Fruit fly (Drosophila melanogaster) whole organism, pupa: Measurements from ENCODE around the gene LeuRS-m.

Experiments used
- CG12605 ChIP-seq: fragments of 200-800 bp; sonication (Bioruptor generic); IDR thresholded peaks from 2 replicates; pipeline ENCODE4 v1.3.6; 2022; ENCODE audit warnings: missing biosample characterization, missing genetic modification characterization
- CG13204 ChIP-seq: fragments of 200-800 bp; sonication (Bioruptor generic); optimal IDR thresholded peaks from 2 replicates; lab custom pipeline; 2018; ENCODE audit warnings: missing biosample characterization, mild to moderate bottlenecking, missing genetic modification characterization, moderate library complexity
- CG14655 ChIP-seq: fragments of 200-800 bp; sonication (Bioruptor generic); optimal IDR thresholded peaks from 3 replicates; lab custom pipeline; 2017; ENCODE audit warnings: mild to moderate bottlenecking, missing biosample characterization, missing genetic modification reagents, missing genetic modification characterization
- CG15710 ChIP-seq: fragments of 200-800 bp; sonication (Bioruptor generic); optimal IDR thresholded peaks from 2 replicates; lab custom pipeline; 2018; ENCODE audit warnings: missing biosample characterization, mild to moderate bottlenecking, missing genetic modification characterization, moderate library complexity
- CG34367 ChIP-seq: fragments of 200-800 bp; sonication (Bioruptor generic); optimal IDR thresholded peaks from 2 replicates; lab custom pipeline; 2018; ENCODE audit warnings: missing biosample characterization, mild to moderate bottlenecking, missing genetic modification characterization
- CG4496 ChIP-seq: fragments of 200-800 bp; sonication (Bioruptor generic); IDR thresholded peaks from 3 replicates; pipeline ENCODE4 v1.3.6; 2022; ENCODE audit warnings: missing biosample characterization, missing genetic modification characterization
- CG8301 ChIP-seq: fragments of 200-800 bp; sonication (Bioruptor generic); optimal IDR thresholded peaks from 2 replicates; lab custom pipeline; 2018; ENCODE audit warnings: missing biosample characterization, mild to moderate bottlenecking, missing genetic modification characterization
- CG9948 ChIP-seq: fragments of 200-800 bp; sonication (Bioruptor generic); optimal IDR thresholded peaks from 2 replicates; lab custom pipeline; 2018; ENCODE audit warnings: missing biosample characterization, mild to moderate bottlenecking, missing genetic modification characterization, moderate library complexity
- Pif1B ChIP-seq: fragments of 200-800 bp; sonication (Bioruptor generic); optimal IDR thresholded peaks from 3 replicates; lab custom pipeline; 2016; ENCODE audit warnings: missing biosample characterization, missing genetic modification characterization
- Snoo ChIP-seq: fragments of 200-800 bp; sonication (Bioruptor generic); optimal IDR thresholded peaks from 3 replicates; lab custom pipeline; 2017; ENCODE audit warnings: missing biosample characterization, mild to moderate bottlenecking, missing genetic modification characterization, inconsistent platforms
- gl ChIP-seq: fragments of 200-800 bp; sonication (Bioruptor generic); optimal IDR thresholded peaks from 2 replicates; lab custom pipeline; 2018; ENCODE audit warnings: missing biosample characterization, mild to moderate bottlenecking, missing genetic modification characterization
- rn ChIP-seq: fragments of 200-800 bp; sonication (Bioruptor generic); IDR thresholded peaks from 2 replicates; pipeline ENCODE4 v1.3.6; 2022; ENCODE audit warnings: missing biosample characterization, missing genetic modification characterization

- TF ChIP-seq CG12605 (GFP tag; lab: Robert Waterston, UW) (no peak), rn (no peak), CG15710 (no peak), CG34367 (tag; lab: Kevin White, UChicago) (no peak), CG9948 (tag; lab: Kevin White, UChicago) (no peak), CG14655 (GFP tag; lab: Kevin White, UChicago) (no peak), Pif1B (GFP tag; lab: Kevin White, UChicago) (no peak), CG4496 (GFP tag; lab: Robert Waterston, UW) (no peak), CG13204 (GFP tag; lab: Kevin White, UChicago) (no peak), Snoo (tag; lab: Kevin White, UChicago) (no peak), CG8301 (no peak), gl (tag; lab: Kevin White, UChicago) (no peak)
Measured at dm6 chr3L:4843428-4843827, 17.8 kb downstream of the LeuRS-m start.
